Fruit fly (Drosophila melanogaster) Kc167 (cell line): ENCODE data around the gene CG8051.

ENCODE experiments used
- psq ChIP-seq: fragments of >200 bp; optimal IDR thresholded peaks from 2 replicates; lab custom pipeline; 2017; ENCODE audit warnings: missing external identifiers
- ttk ChIP-seq: sonication (Bioruptor generic); optimal IDR thresholded peaks from 2 replicates; lab custom pipeline; 2017; ENCODE audit warnings: missing external identifiers

- TF ChIP-seq ttk (lab: Kevin White, UChicago) (no peak), psq (lab: Kevin White, UChicago) (no peak)
Measured at dm6 chrX:19323835-19324133, 16.1 kb upstream of the CG8051 start.
